Worm (Caenorhabditis elegans) whole organism, early embryonic: ENCODE measurements around the gene T13C5.3.

Source experiments
- B0310.2 ChIP-seq: sonication (generic microtip); optimal IDR thresholded peaks from 2 replicates; lab custom pipeline; 2016; ENCODE audit warnings: mild to moderate bottlenecking, missing genetic modification characterization, missing compliant biosample characterization
- F13C5.2 ChIP-seq: sonication (generic microtip); optimal IDR thresholded peaks from 2 replicates; lab custom pipeline; 2017; ENCODE audit warnings: mild to moderate bottlenecking, missing genetic modification characterization, inconsistent platforms, missing compliant biosample characterization
- aly-1 ChIP-seq: sonication (generic microtip); optimal IDR thresholded peaks from 2 replicates; lab custom pipeline; 2016; ENCODE audit warnings: missing genetic modification characterization, missing compliant biosample characterization
- ama-1 ChIP-seq: fragments of 150-350 bp; optimal IDR thresholded peaks from 2 replicates; lab custom pipeline; 2014
- ceh-13 ChIP-seq: fragments of 200-800 bp; sonication (Bioruptor generic); optimal IDR thresholded peaks from 2 replicates; lab custom pipeline; 2018; ENCODE audit warnings: mild to moderate bottlenecking, missing genetic modification characterization, missing compliant biosample characterization
- ceh-36 ChIP-seq: sonication (generic microtip); optimal IDR thresholded peaks from 2 replicates; lab custom pipeline; 2016; ENCODE audit warnings: missing genetic modification characterization, inconsistent platforms, missing compliant biosample characterization
- ets-7 ChIP-seq: sonication (generic microtip); optimal IDR thresholded peaks from 2 replicates; lab custom pipeline; 2016; ENCODE audit warnings: missing genotype, missing genetic modification characterization, missing compliant biosample characterization
- flt-1 ChIP-seq: fragments of 200-800 bp; sonication (Bioruptor generic); IDR thresholded peaks from 2 replicates; pipeline ENCODE4 v1.3.6; 2022; ENCODE audit warnings: missing genetic modification characterization, missing compliant biosample characterization
- hmbx-1 ChIP-seq: sonication (generic microtip); optimal IDR thresholded peaks from 2 replicates; lab custom pipeline; 2016; ENCODE audit warnings: mild to moderate bottlenecking, missing genetic modification characterization, missing compliant biosample characterization
- hmg-4 ChIP-seq: fragments of 200-800 bp; sonication (Bioruptor generic); optimal IDR thresholded peaks from 2 replicates; lab custom pipeline; 2018; ENCODE audit warnings: mild to moderate bottlenecking, missing genetic modification characterization, missing compliant biosample characterization
- hnd-1 ChIP-seq: sonication (generic microtip); optimal IDR thresholded peaks from 2 replicates; lab custom pipeline; 2016; ENCODE audit warnings: missing genetic modification characterization, missing compliant biosample characterization
- pes-1 ChIP-seq: fragments of 200-800 bp; sonication (Bioruptor generic); IDR thresholded peaks from 2 replicates; pipeline ENCODE4 v1.3.6; 2022; ENCODE audit warnings: missing genetic modification reagents, missing genetic modification characterization, missing compliant biosample characterization
- scrt-1 ChIP-seq: fragments of 200-800 bp; sonication (Bioruptor generic); IDR thresholded peaks from 2 replicates; pipeline ENCODE4 v1.3.6; 2022; ENCODE audit warnings: missing genetic modification characterization, missing compliant biosample characterization
- sea-1 ChIP-seq: fragments of 200-800 bp; sonication (Bioruptor generic); conservative IDR thresholded peaks from 2 replicates; pipeline ENCODE4 v1.3.6; 2022; ENCODE audit warnings: missing genetic modification characterization, missing compliant biosample characterization
- tbx-11 ChIP-seq: fragments of 200-800 bp; sonication (Bioruptor generic); IDR thresholded peaks from 2 replicates; pipeline ENCODE4 v1.3.6; 2022; ENCODE audit warnings: missing genetic modification characterization, missing compliant biosample characterization
- tbx-37 ChIP-seq: fragments of 200-800 bp; sonication (Bioruptor generic); conservative IDR thresholded peaks from 2 replicates; pipeline ENCODE4 v1.3.6; 2022; ENCODE audit warnings: missing genetic modification reagents, missing genetic modification characterization, missing compliant biosample characterization
- tra-4 ChIP-seq: sonication (generic microtip); optimal IDR thresholded peaks from 2 replicates; lab custom pipeline; 2017; ENCODE audit warnings: missing genetic modification characterization, missing compliant biosample characterization

Gene T13C5.3

DNA sequence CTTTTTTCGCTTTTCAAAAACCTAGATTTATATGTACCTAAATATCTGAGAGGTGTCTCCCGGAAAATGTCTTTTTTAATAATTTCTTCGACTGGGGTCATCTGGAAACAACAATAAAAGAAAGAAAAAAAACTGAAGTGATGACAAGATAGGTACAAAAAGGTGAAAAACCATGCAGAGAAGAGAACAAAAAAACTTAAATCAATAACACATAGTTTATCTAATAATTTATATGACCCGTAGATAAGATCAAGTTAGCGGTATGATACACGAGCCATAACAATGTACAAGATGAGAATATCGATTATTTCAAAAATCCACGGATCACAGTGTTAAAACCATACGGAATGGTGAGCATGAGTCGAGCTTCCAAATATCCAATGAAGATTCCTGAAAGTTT lies 28.0 kb downstream of the T13C5.3 start, which contains the start of gene mtp-18:
TSS of gene mtp-18 (minus strand) at position 101 of the 400 bp plus-strand sequence.
- TF ChIP-seq hnd-1 (tag; lab: Kevin White, UChicago) (no peak), scrt-1 (GFP tag; lab: Robert Waterston, UW) (no peak), ama-1 (lab: Kevin White, UChicago) (no peak), sea-1 (GFP tag; lab: Robert Waterston, UW) (no peak), hmg-4 (GFP tag; lab: Kevin White, UChicago) (no peak), pes-1 (GFP tag; lab: Robert Waterston, UW) (no peak), ceh-13 (GFP tag; lab: Kevin White, UChicago) (no peak), F13C5.2 (tag; lab: Kevin White, UChicago) (no peak), tra-4 (tag; lab: Kevin White, UChicago) (no peak), flt-1 (GFP tag; lab: Robert Waterston, UW) (no peak), aly-1 (tag; lab: Kevin White, UChicago) (no peak), ets-7 (no peak), tbx-37 (GFP tag; lab: Robert Waterston, UW) (no peak)

DNA sequence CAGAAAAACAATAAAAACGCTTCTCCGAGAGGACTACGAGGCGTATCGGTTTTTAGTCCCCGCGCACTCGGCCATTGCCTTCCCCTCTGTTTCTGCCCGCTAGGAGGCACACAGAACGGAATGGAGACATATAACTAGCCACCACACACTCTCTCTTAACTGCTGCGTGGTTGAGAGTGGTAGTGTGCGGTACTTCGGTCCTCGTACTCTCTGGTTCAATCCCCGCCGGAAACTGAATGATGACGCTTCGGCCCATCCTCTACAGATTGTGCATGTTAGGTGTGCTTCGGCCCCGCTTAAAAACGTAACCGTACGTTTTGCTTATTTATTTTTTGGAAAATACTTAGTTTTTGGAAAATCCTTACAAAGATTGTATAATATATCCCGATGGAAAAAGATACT lies 29.4 kb downstream of the T13C5.3 start, which contains the start of gene T13C5.6:
TSS of gene T13C5.6 (minus strand) at position 1 of the 402 bp plus-strand sequence.
- TF ChIP-seq ceh-36 (tag; lab: Kevin White, UChicago) (peak; percentile 93), B0310.2 (tag; lab: Kevin White, UChicago) (peak; percentile 96), tbx-37 (GFP tag; lab: Robert Waterston, UW) (peak; percentile 98), F13C5.2 (tag; lab: Kevin White, UChicago) (peak; percentile 99), sea-1 (GFP tag; lab: Robert Waterston, UW) (peak; percentile 98), ets-7 (peak; percentile 96), ama-1 (lab: Kevin White, UChicago) (peak; percentile 58), tbx-11 (GFP tag; lab: Robert Waterston, UW) (peak; percentile 97), pes-1 (GFP tag; lab: Robert Waterston, UW) (peak; percentile 98), ceh-13 (GFP tag; lab: Kevin White, UChicago) (peak; percentile 93), hmg-4 (GFP tag; lab: Kevin White, UChicago) (peak; percentile 100), scrt-1 (GFP tag; lab: Robert Waterston, UW) (peak; percentile 94), aly-1 (tag; lab: Kevin White, UChicago) (peak; percentile 98), flt-1 (GFP tag; lab: Robert Waterston, UW) (peak; percentile 95), tra-4 (tag; lab: Kevin White, UChicago) (peak; percentile 95), hnd-1 (tag; lab: Kevin White, UChicago) (peak; percentile 95), hmbx-1 (tag; lab: Kevin White, UChicago) (peak; percentile 85)

DNA sequence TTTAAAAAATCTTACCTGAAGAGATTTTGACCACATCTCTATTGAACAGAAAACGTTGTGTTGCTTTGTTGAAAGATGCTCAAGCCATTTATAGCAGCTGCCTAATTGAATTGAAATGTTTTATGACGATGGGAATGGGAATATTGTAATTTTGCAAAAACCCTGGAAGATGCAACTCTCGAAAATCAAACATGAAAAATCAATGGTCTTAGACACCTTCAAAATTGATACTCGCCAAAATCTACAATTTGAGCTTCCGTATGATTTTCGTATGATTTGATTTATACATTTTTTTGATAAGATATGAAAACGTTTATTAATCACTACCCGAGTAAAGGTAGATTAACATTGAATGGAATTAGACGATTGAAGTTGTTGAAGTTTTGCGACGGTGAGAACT lies 30.1 kb downstream of the T13C5.3 start, which contains the start of gene C14F11.7:
TSS of gene C14F11.7 (minus strand) at position 101 of the 400 bp plus-strand sequence.
- TF ChIP-seq tbx-11 (GFP tag; lab: Robert Waterston, UW) (no peak), ceh-13 (GFP tag; lab: Kevin White, UChicago) (no peak), F13C5.2 (tag; lab: Kevin White, UChicago) (no peak), pes-1 (GFP tag; lab: Robert Waterston, UW) (no peak), flt-1 (GFP tag; lab: Robert Waterston, UW) (no peak), B0310.2 (tag; lab: Kevin White, UChicago) (no peak), tra-4 (tag; lab: Kevin White, UChicago) (no peak), ceh-36 (tag; lab: Kevin White, UChicago) (no peak), ama-1 (lab: Kevin White, UChicago) (no peak)

DNA sequence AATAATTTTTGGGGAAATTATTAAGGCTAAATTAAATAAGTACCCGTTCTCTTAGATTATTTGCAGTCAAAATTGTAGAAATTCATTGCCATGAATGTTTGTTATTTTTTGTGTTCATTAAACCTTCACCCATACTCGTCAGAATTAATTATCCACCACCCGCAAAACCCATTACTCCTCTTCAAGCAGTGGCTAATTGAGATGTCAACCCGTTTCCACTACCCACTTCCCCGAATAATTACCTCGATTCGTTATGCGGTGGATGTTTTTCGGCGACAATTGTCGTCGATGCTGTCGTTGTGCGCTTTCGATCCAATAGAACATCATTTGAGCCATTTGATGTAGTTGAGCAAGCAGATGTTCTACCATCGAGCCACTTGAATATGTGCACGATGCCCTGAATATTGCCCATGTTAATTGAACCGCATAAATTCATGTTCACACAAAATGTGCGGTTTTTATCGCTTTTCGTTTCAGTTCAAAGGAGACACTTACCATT lies 33.1 kb downstream of the T13C5.3 start:
- TF ChIP-seq tbx-37 (GFP tag; lab: Robert Waterston, UW), result no peak
- no peak for TF ChIP-seq ceh-36 (tag; lab: Kevin White, UChicago)
- no peak for TF ChIP-seq hnd-1 (tag; lab: Kevin White, UChicago)
- no peak for TF ChIP-seq B0310.2 (tag; lab: Kevin White, UChicago)
- TF ChIP-seq F13C5.2 (tag; lab: Kevin White, UChicago), result no peak
- no peak for TF ChIP-seq aly-1 (tag; lab: Kevin White, UChicago)
- TF ChIP-seq tra-4 (tag; lab: Kevin White, UChicago), result no peak
- TF ChIP-seq ceh-13 (GFP tag; lab: Kevin White, UChicago), result no peak
- no peak for TF ChIP-seq tbx-11 (GFP tag; lab: Robert Waterston, UW)
- no peak for TF ChIP-seq hmbx-1 (tag; lab: Kevin White, UChicago)
- TF ChIP-seq sea-1 (GFP tag; lab: Robert Waterston, UW), result no peak
- no peak for TF ChIP-seq scrt-1 (GFP tag; lab: Robert Waterston, UW)
- no peak for TF ChIP-seq pes-1 (GFP tag; lab: Robert Waterston, UW)

DNA sequence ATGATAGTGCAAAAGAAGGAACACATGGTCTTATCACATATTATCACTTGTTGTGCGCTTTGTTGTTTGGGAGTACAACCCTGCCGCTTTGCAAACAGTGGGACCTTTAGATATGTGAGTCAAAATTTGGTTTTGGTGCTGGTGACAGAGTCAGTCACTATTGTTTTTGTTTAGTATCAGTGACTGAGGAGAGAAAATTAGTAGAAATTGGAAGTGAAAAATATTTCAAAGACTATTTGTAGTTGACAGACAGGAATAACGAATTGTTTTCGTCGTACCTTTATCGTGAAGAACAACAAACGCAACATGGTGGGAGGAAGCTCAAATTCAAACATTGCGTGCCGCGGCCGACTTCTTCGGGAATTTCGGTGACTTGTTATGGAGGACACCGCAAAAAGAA lies 38.2 kb downstream of the T13C5.3 start, which contains the start of gene lrch-1:
TSS of gene lrch-1 (minus strand) at position 101 of the 400 bp plus-strand sequence.
- TF ChIP-seq hmbx-1 (tag; lab: Kevin White, UChicago) (no peak), aly-1 (tag; lab: Kevin White, UChicago) (no peak), flt-1 (GFP tag; lab: Robert Waterston, UW) (no peak), hmg-4 (GFP tag; lab: Kevin White, UChicago) (no peak), ceh-36 (tag; lab: Kevin White, UChicago) (no peak), hnd-1 (tag; lab: Kevin White, UChicago) (no peak), ceh-13 (GFP tag; lab: Kevin White, UChicago) (no peak), B0310.2 (tag; lab: Kevin White, UChicago) (no peak), pes-1 (GFP tag; lab: Robert Waterston, UW) (no peak), tbx-11 (GFP tag; lab: Robert Waterston, UW) (no peak), scrt-1 (GFP tag; lab: Robert Waterston, UW) (no peak), tra-4 (tag; lab: Kevin White, UChicago) (no peak)

DNA sequence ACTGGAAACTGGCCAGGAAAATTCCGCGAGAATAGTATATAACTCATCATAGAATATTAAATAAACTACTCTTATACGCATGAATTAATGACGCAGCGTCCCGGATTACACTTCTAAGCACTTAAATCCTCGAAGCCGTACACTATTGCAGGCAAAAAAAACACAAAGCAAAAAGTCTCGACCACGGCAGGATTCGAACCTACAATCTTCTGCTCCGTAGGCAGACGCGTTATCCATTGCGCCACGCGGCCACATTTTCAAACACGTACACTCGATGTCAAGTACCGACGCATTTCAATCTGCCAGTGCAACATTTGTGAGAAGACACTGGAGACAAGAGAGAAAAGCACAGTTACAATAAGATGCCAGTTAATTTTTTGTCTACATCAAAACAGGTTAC lies 41.6 kb downstream of the T13C5.3 start:
- TF ChIP-seq tbx-37 (GFP tag; lab: Robert Waterston, UW) (peak; percentile 70), hnd-1 (tag; lab: Kevin White, UChicago) (peak; percentile 38), B0310.2 (tag; lab: Kevin White, UChicago) (no peak), ama-1 (lab: Kevin White, UChicago) (no peak), tra-4 (tag; lab: Kevin White, UChicago) (no peak), F13C5.2 (tag; lab: Kevin White, UChicago) (peak; percentile 62), scrt-1 (GFP tag; lab: Robert Waterston, UW) (0 out of 2 replicates have a peak, but pooled peaks have one; percentile 63), tbx-11 (GFP tag; lab: Robert Waterston, UW) (peak; percentile 53; the same call in 1 of the 2 replicates), pes-1 (GFP tag; lab: Robert Waterston, UW) (peak; percentile 81), ceh-13 (GFP tag; lab: Kevin White, UChicago) (peak; percentile 13), hmbx-1 (tag; lab: Kevin White, UChicago) (no peak), ceh-36 (tag; lab: Kevin White, UChicago) (peak; percentile 50), flt-1 (GFP tag; lab: Robert Waterston, UW) (peak; percentile 58), aly-1 (tag; lab: Kevin White, UChicago) (peak; percentile 55), sea-1 (GFP tag; lab: Robert Waterston, UW) (0 out of 2 replicates have a peak, but pooled peaks have one; percentile 42), ets-7 (peak; percentile 44), hmg-4 (GFP tag; lab: Kevin White, UChicago) (peak; percentile 55)
